Fruit fly (Drosophila melanogaster): ENCODE measurements around the gene ssp2.

ssp2 gene

dm6 chr3L:13928769-13929594, 36.0 kb upstream of the ssp2 start, which contains the start of the genes CG8833 and DCTN1-p150 (continued):
- TF ChIP-seq CG11696 (GFP tag; IDR thresholded peaks at IDR 0.05) (no peak), dmrt11E (tag; optimal IDR thresholded peaks at IDR 0.05) (peak; percentile 35), Hr3 (GFP tag; optimal IDR thresholded peaks at IDR 0.05) (peak; percentile 47), pb (GFP tag; optimal IDR thresholded peaks at IDR 0.05) (no peak), CG15073 (GFP tag; optimal IDR thresholded peaks at IDR 0.05) (no peak), tio (GFP tag; optimal IDR thresholded peaks at IDR 0.05) (no peak), CG18476 (GFP tag; optimal IDR thresholded peaks at IDR 0.05) (no peak), lilli (GFP tag; optimal IDR thresholded peaks at IDR 0.05) (peak; percentile 74), Nf-YA (GFP tag; IDR thresholded peaks at IDR 0.05) (no peak), CG3726 (GFP tag; IDR thresholded peaks at IDR 0.05) (no peak), CG4707 (GFP tag; optimal IDR thresholded peaks at IDR 0.05) (no peak), CG3995 (GFP tag; optimal IDR thresholded peaks at IDR 0.05) (peak; percentile 96), cas (GFP tag; IDR thresholded peaks at IDR 0.05) (no peak), CG17802 (tag; optimal IDR thresholded peaks at IDR 0.05) (no peak), MESR4 (GFP tag; optimal IDR thresholded peaks at IDR 0.05) (peak; percentile 64), CG18011 (GFP tag; optimal IDR thresholded peaks at IDR 0.05) (no peak), D (optimal IDR thresholded peaks at IDR 0.05) (no peak), D (GFP tag; optimal IDR thresholded peaks at IDR 0.05) (no peak), CG13123 (GFP tag; optimal IDR thresholded peaks at IDR 0.05) (peak; percentile 29), slou (GFP tag; optimal IDR thresholded peaks at IDR 0.05) (no peak), tin (GFP tag; optimal IDR thresholded peaks at IDR 0.05) (peak; percentile 60), croc (GFP tag; conservative IDR thresholded peaks at IDR 0.05) (no peak), CG14667 (GFP tag; IDR thresholded peaks at IDR 0.05) (no peak), CG2199 (GFP tag; IDR thresholded peaks at IDR 0.05) (no peak), her (GFP tag; optimal IDR thresholded peaks at IDR 0.05) (no peak), CG8290 (GFP tag; optimal IDR thresholded peaks at IDR 0.05) (peak; percentile 33), CG8290 (tag; optimal IDR thresholded peaks at IDR 0.05) (no peak), Oaz (GFP tag; IDR thresholded peaks at IDR 0.05) (no peak), dati (GFP tag; IDR thresholded peaks at IDR 0.05) (no peak), bcd (GFP tag; optimal IDR thresholded peaks at IDR 0.05) (peak; percentile 30), bsh (GFP tag; optimal IDR thresholded peaks at IDR 0.05) (peak in 1 of 2 experiments; percentile 2), eyg (GFP tag; optimal IDR thresholded peaks at IDR 0.05) (no peak), CG7271 (tag; optimal IDR thresholded peaks at IDR 0.05) (no peak), crc (GFP tag; optimal IDR thresholded peaks at IDR 0.05) (no peak), CG11723 (GFP tag; optimal IDR thresholded peaks at IDR 0.05) (no peak), pum (GFP tag; optimal IDR thresholded peaks at IDR 0.05) (peak; percentile 4), CG11504 (tag; optimal IDR thresholded peaks at IDR 0.05) (no peak), phol (tag; optimal IDR thresholded peaks at IDR 0.05) (peak; percentile 39), cad (GFP tag; optimal IDR thresholded peaks at IDR 0.05) (no peak), ftz-f1 (GFP tag; optimal IDR thresholded peaks at IDR 0.05) (no peak), MBD-R2 (GFP tag; IDR thresholded peaks at IDR 0.05) (peak; percentile 68), CG7987 (GFP tag; optimal IDR thresholded peaks at IDR 0.05) (no peak), H2.0 (GFP tag; IDR thresholded peaks at IDR 0.05) (no peak), az2 (GFP tag; optimal IDR thresholded peaks at IDR 0.05) (peak; percentile 34), CG4404 (GFP tag; IDR thresholded peaks at IDR 0.05) (no peak), disco-r (GFP tag; optimal IDR thresholded peaks at IDR 0.05) (no peak), CG11456 (GFP tag; IDR thresholded peaks at IDR 0.05) (peak; percentile 54; the same call in 2 of the 3 replicates), CG12236 (GFP tag; optimal IDR thresholded peaks at IDR 0.05) (no peak), CG10654 (GFP tag; optimal IDR thresholded peaks at IDR 0.05) (peak; percentile 14), btn (GFP tag; optimal IDR thresholded peaks at IDR 0.05) (no peak), Dbx (GFP tag; IDR thresholded peaks at IDR 0.05) (0 out of 3 replicates have a peak, but pooled peaks have one; percentile 16)
